Fruit fly (Drosophila melanogaster): ENCODE measurements around the gene Ncc69.

DNA sequence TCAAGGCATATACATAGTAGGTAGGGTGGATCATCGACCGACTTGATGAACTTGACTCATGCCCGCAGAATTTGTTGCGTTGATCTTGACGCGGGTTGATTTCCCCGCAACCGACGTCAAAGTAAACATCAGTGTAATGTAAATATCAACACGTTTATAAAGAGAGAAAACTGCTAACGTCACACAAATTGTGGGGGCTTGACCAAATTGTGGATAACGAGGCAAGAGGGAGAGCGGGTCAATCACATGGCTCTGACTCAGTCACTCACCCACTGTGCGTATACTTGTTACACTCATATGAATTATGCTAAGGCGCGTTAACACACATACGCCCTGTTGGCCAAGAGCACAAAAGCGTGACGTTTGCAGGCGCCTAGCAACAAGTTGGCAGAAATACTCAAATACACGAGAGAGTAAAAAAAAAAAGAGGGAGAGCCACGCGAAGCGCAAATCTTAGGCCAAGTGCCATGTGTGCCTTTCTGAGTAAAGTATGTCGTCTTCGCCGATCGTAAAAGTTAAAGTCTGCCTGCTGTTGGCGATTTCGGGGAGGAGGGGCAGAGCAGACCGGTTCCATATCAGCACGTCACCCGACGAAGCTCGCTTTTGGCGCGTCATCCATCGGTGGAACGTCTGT lies 15.9 kb upstream of the Ncc69 start:
- TF ChIP-seq Eip93F (GFP tag; optimal IDR thresholded peaks at IDR 0.05) (no peak), CG31627 (GFP tag; optimal IDR thresholded peaks at IDR 0.05) (peak; percentile 61), Hr4 (GFP tag; optimal IDR thresholded peaks at IDR 0.05) (peak; percentile 4), CG6163 (GFP tag; IDR thresholded peaks at IDR 0.05) (peak; percentile 77), dsx (GFP tag; optimal IDR thresholded peaks at IDR 0.05; ENCODE audit: poor library complexity, severe bottlenecking) (no peak), eg (GFP tag; IDR thresholded peaks at IDR 0.05) (peak; percentile 57), CG11294 (GFP tag; IDR thresholded peaks at IDR 0.05) (no peak), Sox14 (GFP tag; optimal IDR thresholded peaks at IDR 0.05) (peak; percentile 45)
